Worm (Caenorhabditis elegans) whole organism, L1 larva: ENCODE data around the gene abu-2.

ENCODE experiments used
- aly-2 ChIP-seq: fragments of 150-350 bp; optimal IDR thresholded peaks from 2 replicates; lab custom pipeline; 2014; ENCODE audit warnings: missing biosample characterization, missing genetic modification characterization
- blmp-1 ChIP-seq: fragments of 150-350 bp; optimal IDR thresholded peaks from 2 replicates; lab custom pipeline; 2014; ENCODE audit warnings: missing biosample characterization, missing genetic modification characterization
- ceh-88 ChIP-seq: fragments of 200-800 bp; sonication (Bioruptor generic); IDR thresholded peaks from 2 replicates; pipeline ENCODE4 v1.3.6; 2022; ENCODE audit warnings: missing genetic modification characterization, missing compliant biosample characterization
- pqm-1 ChIP-seq: sonication (generic microtip); optimal IDR thresholded peaks from 3 replicates; lab custom pipeline; 2017; ENCODE audit warnings: missing biosample characterization, missing genetic modification characterization
- snu-23 ChIP-seq: sonication (generic microtip); optimal IDR thresholded peaks from 2 replicates; lab custom pipeline; 2016; ENCODE audit warnings: missing genetic modification characterization, missing compliant biosample characterization
- zag-1 ChIP-seq: fragments of 150-350 bp; optimal IDR thresholded peaks from 2 replicates; lab custom pipeline; 2014; ENCODE audit warnings: missing biosample characterization, missing genetic modification characterization

DNA sequence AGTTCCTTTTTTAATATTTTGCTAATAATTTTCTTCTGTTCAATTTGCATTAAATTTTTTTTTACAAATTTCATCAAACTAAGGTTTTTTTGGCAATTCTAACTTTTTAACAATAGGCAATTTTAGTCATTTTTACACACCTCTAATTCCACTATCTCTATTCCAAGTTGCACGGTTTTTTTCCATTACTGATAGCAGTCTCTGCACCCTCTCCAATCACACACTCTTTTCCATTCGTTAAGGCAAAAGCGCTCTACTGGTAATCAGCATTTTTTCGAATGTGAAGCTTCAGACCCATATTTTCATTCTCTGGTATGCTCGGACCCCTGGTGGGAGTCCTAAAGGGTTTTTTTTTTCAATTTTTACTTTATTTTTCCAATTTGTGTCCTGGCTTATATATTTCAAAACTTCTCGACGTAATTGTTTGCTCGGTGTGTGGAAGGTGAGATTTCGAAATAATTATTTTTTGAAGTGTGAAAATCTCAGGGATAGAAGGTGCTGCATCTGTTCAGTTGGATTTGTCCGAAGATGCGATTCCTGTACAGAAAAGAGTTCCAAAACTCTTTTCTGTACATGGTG is 6.4 kb upstream of the abu-2 start, which contains the start of the genes F19G12.4 and F19G12.8:
- TF ChIP-seq blmp-1 (no peak), zag-1 (no peak), ceh-88 (GFP tag; lab: Robert Waterston, UW) (no peak), snu-23 (GFP tag; lab: Kevin White, UChicago) (no peak), aly-2 (tag; lab: Kevin White, UChicago) (no peak), pqm-1 (tag; lab: Kevin White, UChicago) (no peak)
